Worm (Caenorhabditis elegans) whole organism, L4 larva: ENCODE measurements around the gene M03A1.3.

Experiments
- F26F4.8 ChIP-seq: fragments of 200-800 bp; sonication (Bioruptor generic); conservative IDR thresholded peaks from 2 replicates; pipeline ENCODE4 v1.3.6; 2022; ENCODE audit warnings: missing genetic modification characterization, missing compliant biosample characterization
- Y105C5A.15 ChIP-seq: fragments of 200-800 bp; sonication (Bioruptor generic); IDR thresholded peaks from 2 replicates; pipeline ENCODE4 v1.3.6; 2022; ENCODE audit warnings: missing genetic modification characterization, missing compliant biosample characterization
- Y75B8A.6 ChIP-seq: fragments of 200-800 bp; sonication (Bioruptor generic); IDR thresholded peaks from 2 replicates; pipeline ENCODE4 v1.3.6; 2022; ENCODE audit warnings: missing genetic modification reagents, missing genetic modification characterization, missing compliant biosample characterization
- ZK546.5 ChIP-seq, 2 experiments: sonication (generic microtip); optimal IDR thresholded peaks; 2 replicates each; lab custom pipeline; 2017; ENCODE audit warnings: missing biosample characterization in 2 of 2, missing genetic modification characterization in 2 of 2
- aly-2 ChIP-seq: sonication (generic microtip); optimal IDR thresholded peaks from 2 replicates; lab custom pipeline; 2018; ENCODE audit warnings: missing biosample characterization, missing genetic modification characterization
- cey-2 ChIP-seq: sonication (generic microtip); optimal IDR thresholded peaks from 3 replicates; lab custom pipeline; 2017; ENCODE audit warnings: missing genetic modification characterization, mild to moderate bottlenecking, missing compliant biosample characterization, antibody characterized with exemption, borderline replicate concordance; ENCODE audit not compliant: insufficient read depth
- ctbp-1 ChIP-seq: fragments of 200-800 bp; sonication (Bioruptor generic); IDR thresholded peaks from 2 replicates; pipeline ENCODE4 v1.3.6; 2022; ENCODE audit warnings: missing genetic modification reagents, missing genetic modification characterization, missing compliant biosample characterization
- dmd-8 ChIP-seq: fragments of 200-800 bp; sonication (Bioruptor generic); IDR thresholded peaks from 2 replicates; pipeline ENCODE4 v1.3.6; 2022; ENCODE audit warnings: missing genetic modification characterization, missing compliant biosample characterization
- egl-27 ChIP-seq: sonication (generic microtip); optimal IDR thresholded peaks from 3 replicates; lab custom pipeline; 2017; ENCODE audit warnings: missing biosample characterization, missing genetic modification reagents, missing genetic modification characterization
- egl-43 ChIP-seq: fragments of 200-800 bp; sonication (Bioruptor generic); IDR thresholded peaks from 2 replicates; pipeline ENCODE4 v1.3.6; 2022; ENCODE audit warnings: missing genetic modification reagents, missing genetic modification characterization, missing compliant biosample characterization
- hlh-11 ChIP-seq: fragments of 200-800 bp; sonication (Bioruptor generic); optimal IDR thresholded peaks from 2 replicates; lab custom pipeline; 2018; ENCODE audit warnings: mild to moderate bottlenecking, missing genetic modification characterization, missing compliant biosample characterization
- lin-38 ChIP-seq: fragments of 200-800 bp; sonication (Bioruptor generic); IDR thresholded peaks from 2 replicates; pipeline ENCODE4 v1.3.6; 2022; ENCODE audit warnings: missing genetic modification reagents, missing genetic modification characterization, missing compliant biosample characterization
- lin-39 ChIP-seq: fragments of 150-350 bp; optimal IDR thresholded peaks from 2 replicates; lab custom pipeline; 2014; ENCODE audit warnings: missing biosample characterization, missing genetic modification reagents, missing genetic modification characterization
- mes-2 ChIP-seq: sonication (generic microtip); optimal IDR thresholded peaks from 2 replicates; lab custom pipeline; 2016; ENCODE audit warnings: missing genotype, mild to moderate bottlenecking, missing genetic modification characterization, missing compliant biosample characterization; ENCODE audit not compliant: poor library complexity, severe bottlenecking
- mxl-3 ChIP-seq: fragments of 200-800 bp; sonication (Bioruptor generic); optimal IDR thresholded peaks from 2 replicates; lab custom pipeline; 2018; ENCODE audit warnings: mild to moderate bottlenecking, missing genetic modification characterization, missing compliant biosample characterization
- nhr-11 ChIP-seq: fragments of 150-350 bp; optimal IDR thresholded peaks from 2 replicates; lab custom pipeline; 2014; ENCODE audit warnings: missing biosample characterization, missing genetic modification characterization
- nhr-111 ChIP-seq: fragments of 200-800 bp; sonication (Bioruptor generic); optimal IDR thresholded peaks from 2 replicates; lab custom pipeline; 2018; ENCODE audit warnings: mild to moderate bottlenecking, missing genetic modification characterization, missing compliant biosample characterization
- nhr-25 ChIP-seq: sonication (generic microtip); optimal IDR thresholded peaks from 2 replicates; lab custom pipeline; 2017; ENCODE audit warnings: missing genetic modification characterization, mild to moderate bottlenecking, missing compliant biosample characterization, antibody characterized with exemption, moderate library complexity, borderline replicate concordance; ENCODE audit not compliant: insufficient read depth
- nhr-41 ChIP-seq: fragments of 200-800 bp; sonication (Bioruptor generic); IDR thresholded peaks from 2 replicates; pipeline ENCODE4 v1.3.6; 2022; ENCODE audit warnings: missing genetic modification reagents, missing genetic modification characterization, missing compliant biosample characterization
- nhr-77 ChIP-seq: fragments of 150-350 bp; optimal IDR thresholded peaks from 2 replicates; lab custom pipeline; 2014; ENCODE audit warnings: missing biosample characterization, missing genetic modification characterization
- set-16 ChIP-seq: fragments of 200-800 bp; sonication (Bioruptor generic); IDR thresholded peaks from 2 replicates; pipeline ENCODE4 v1.3.6; 2022; ENCODE audit warnings: missing genetic modification reagents, missing genetic modification characterization, missing compliant biosample characterization
- skn-1 ChIP-seq: fragments of 150-350 bp; optimal IDR thresholded peaks from 2 replicates; lab custom pipeline; 2014; ENCODE audit warnings: missing biosample characterization, missing genetic modification characterization
- snpc-4 ChIP-seq: fragments of 150-350 bp; optimal IDR thresholded peaks from 2 replicates; lab custom pipeline; 2014; ENCODE audit warnings: missing biosample characterization, missing genetic modification characterization
- tra-1 ChIP-seq: fragments of 200-800 bp; sonication (Bioruptor generic); IDR thresholded peaks from 2 replicates; pipeline ENCODE4 v1.3.6; 2022; ENCODE audit warnings: missing genetic modification reagents, missing genetic modification characterization, missing compliant biosample characterization
- unc-62 ChIP-seq, 3 experiments: fragments of 150-350 bp in 1 of 3; sonication (generic microtip); optimal IDR thresholded peaks in 2 of 3; peaks in 1 of 3; 1 replicate in 1 of 3; 2 replicates in 2 of 3; lab custom pipeline; 2014 to 2017; ENCODE audit warnings: missing biosample characterization in 3 of 3, missing genetic modification characterization in 3 of 3, missing genetic modification reagents in 3 of 3, missing genotype in 1 of 3
- vab-7 ChIP-seq: fragments of 200-800 bp; sonication (Bioruptor generic); IDR thresholded peaks from 2 replicates; pipeline ENCODE4 v1.3.6; 2022; ENCODE audit warnings: missing genetic modification reagents, missing genetic modification characterization, missing compliant biosample characterization
- zip-11 ChIP-seq: fragments of 200-800 bp; sonication (Bioruptor generic); IDR thresholded peaks from 2 replicates; pipeline ENCODE4 v1.3.6; 2022; ENCODE audit warnings: missing genetic modification characterization, missing compliant biosample characterization
- ztf-11 ChIP-seq: fragments of 150-350 bp; optimal IDR thresholded peaks from 2 replicates; lab custom pipeline; 2014; ENCODE audit warnings: missing biosample characterization, missing genetic modification characterization
- ztf-7 ChIP-seq: fragments of 150-350 bp; optimal IDR thresholded peaks from 2 replicates; lab custom pipeline; 2014; ENCODE audit warnings: missing biosample characterization, missing genetic modification characterization

The M03A1.3 gene

DNA sequence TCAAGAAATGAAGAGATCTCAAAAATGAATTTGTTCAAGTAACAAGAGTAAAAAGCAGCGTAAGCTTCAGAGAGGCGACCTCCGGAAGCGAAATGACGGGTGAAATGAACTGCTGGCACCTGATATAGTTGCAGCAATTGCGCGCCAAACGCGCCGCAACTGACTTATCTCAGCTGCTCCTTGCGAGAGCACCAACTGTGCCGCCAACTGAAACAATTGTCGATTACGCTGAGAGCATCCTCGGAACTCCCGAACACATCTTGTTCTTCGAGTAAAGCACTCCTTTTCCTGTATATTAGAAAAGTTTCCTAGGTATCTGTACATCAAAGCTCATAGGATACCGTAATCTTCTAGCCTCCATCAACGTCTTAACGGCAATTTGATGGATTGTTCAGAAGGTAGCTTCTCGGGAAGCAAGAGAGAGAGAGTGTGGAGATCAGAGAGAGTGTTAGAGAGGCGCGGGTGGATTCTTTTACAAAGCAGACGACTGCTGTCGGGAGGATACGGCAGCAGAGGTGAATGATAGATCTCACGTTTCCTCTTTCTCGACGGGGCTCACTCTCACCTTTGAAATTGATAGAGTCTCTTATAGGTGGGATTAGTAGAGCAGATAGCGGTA is 37.5 kb upstream of the M03A1.3 start:
- peak; percentile 60 for TF ChIP-seq hlh-11 (tag; lab: Kevin White, UChicago)
- no peak for TF ChIP-seq ztf-7
- TF ChIP-seq snpc-4 (tag; lab: Kevin White, UChicago) = no peak
- TF ChIP-seq unc-62 (GFP tag; optimal IDR thresholded peaks at IDR 0.05 in 1 of 2; lab: Kevin White, UChicago) = peak in 1 of 2 experiments; percentile 4
- TF ChIP-seq unc-62 (tag; optimal IDR thresholded peaks at IDR 0.05; lab: Kevin White, UChicago) = no peak
- 0 out of 2 replicates have a peak, but pooled peaks have one; percentile 8 for TF ChIP-seq set-16 (GFP tag; lab: Robert Waterston, UW)
- 0 out of 2 replicates have a peak, but pooled peaks have one; percentile 21 for TF ChIP-seq ctbp-1 (GFP tag; lab: Robert Waterston, UW)
- TF ChIP-seq F26F4.8 (GFP tag; lab: Robert Waterston, UW) = no peak
- TF ChIP-seq nhr-11 (tag; lab: Kevin White, UChicago) = peak; percentile 18
- TF ChIP-seq egl-27 (tag; lab: Kevin White, UChicago) = no peak

DNA sequence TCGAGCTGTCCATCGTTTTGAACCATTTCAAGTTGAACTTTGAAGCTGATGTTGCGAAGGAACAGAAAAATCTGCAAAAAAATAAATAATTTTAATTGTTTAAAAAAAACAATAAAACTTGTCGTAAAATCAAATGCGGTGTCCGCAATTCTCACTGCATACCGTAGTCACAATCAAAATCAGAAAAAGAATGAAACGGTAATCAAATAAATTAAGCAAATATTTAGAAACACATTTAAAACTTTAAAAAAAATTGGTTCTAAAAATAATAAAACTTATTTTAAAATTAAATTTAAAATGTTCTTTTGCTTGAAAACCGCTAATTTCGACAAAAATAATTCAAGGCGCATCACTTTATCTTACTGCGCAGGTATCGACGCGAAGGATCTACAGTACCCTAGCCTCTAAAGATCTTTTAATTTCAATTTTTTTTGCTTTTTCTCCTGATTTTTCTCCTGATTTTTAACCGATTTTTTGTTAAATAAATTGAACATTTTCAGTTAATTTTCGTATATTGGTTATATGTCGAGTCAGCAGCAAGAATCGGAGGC is 34.4 kb upstream of the M03A1.3 start, which contains the start of the genes B0304.4 and B0304.2:
TSS of gene B0304.4 (minus strand) at position 101 of the 551 bp plus-strand sequence.
TSS of gene B0304.2 (plus strand) at position 501 of the 551 bp plus-strand sequence.
- TF ChIP-seq lin-39 (no peak), vab-7 (GFP tag; lab: Robert Waterston, UW) (no peak), tra-1 (no peak)

DNA sequence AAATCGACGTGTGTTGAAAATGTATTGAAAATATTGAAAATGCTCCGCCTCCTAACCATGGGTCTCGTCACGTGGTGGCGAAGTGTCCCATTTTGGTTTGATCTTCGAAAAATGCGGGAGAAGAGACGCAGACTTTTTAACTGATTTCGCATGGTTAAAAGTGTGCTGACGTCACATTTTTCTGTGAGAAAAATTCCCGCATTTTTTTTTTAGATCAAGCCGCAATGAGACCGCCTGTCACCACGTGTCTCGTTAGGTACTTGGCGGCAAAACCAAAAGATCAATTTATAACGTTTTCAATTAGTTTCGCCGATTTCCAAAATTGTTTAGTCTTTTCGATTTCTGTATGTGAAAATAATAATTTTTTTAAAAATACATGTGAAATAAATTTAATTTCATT is 32.4 kb upstream of the M03A1.3 start:
- TF ChIP-seq Y75B8A.6 (GFP tag; lab: Robert Waterston, UW) (0 out of 2 replicates have a peak, but pooled peaks have one; percentile 22), unc-62 (GFP tag; optimal IDR thresholded peaks at IDR 0.05 in 1 of 2; lab: Kevin White, UChicago) (peak in 1 of 2 experiments; percentile 21), unc-62 (tag; optimal IDR thresholded peaks at IDR 0.05; lab: Kevin White, UChicago) (no peak), dmd-8 (GFP tag; lab: Robert Waterston, UW) (no peak)
- TF ChIP-seq, all 104 proteins: peak for 2

DNA sequence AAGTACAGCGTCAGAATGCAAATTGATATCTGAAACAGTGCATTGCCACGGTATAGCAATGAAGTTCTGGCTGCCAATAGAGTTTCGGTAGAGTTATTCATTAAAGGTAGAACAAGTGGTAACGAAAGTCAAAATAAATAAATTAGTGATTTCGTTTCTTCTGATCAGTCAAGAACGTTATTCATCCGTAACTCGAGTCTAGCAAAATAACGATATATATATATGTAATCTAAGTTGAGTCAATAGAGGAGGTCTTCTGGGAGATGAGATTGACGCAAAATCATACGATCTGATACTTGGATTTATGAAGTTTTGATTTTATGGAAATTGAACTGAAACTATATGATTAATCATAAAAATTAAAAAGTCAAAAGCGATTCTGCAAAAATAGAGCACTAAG is 29.8 kb upstream of the M03A1.3 start, which contains the start of gene sra-35:
TSS of gene sra-35 (minus strand) at position 101 of the 400 bp plus-strand sequence.
- TF ChIP-seq skn-1 (tag; lab: Kevin White, UChicago) = no peak
- TF ChIP-seq tra-1 = no peak
- no peak for TF ChIP-seq ctbp-1 (GFP tag; lab: Robert Waterston, UW)
- TF ChIP-seq mes-2 (tag; lab: Kevin White, UChicago) = no peak
- TF ChIP-seq lin-38 (GFP tag; lab: Robert Waterston, UW) = no peak
- TF ChIP-seq Y105C5A.15 = no peak
- no peak for TF ChIP-seq nhr-11 (tag; lab: Kevin White, UChicago)
- TF ChIP-seq aly-2 = no peak
- no peak for TF ChIP-seq egl-43 (GFP tag; lab: Robert Waterston, UW)
- no peak for TF ChIP-seq ztf-11 (tag; lab: Kevin White, UChicago)
- no peak for TF ChIP-seq nhr-25
- TF ChIP-seq, all 104 proteins: peak for 0

DNA sequence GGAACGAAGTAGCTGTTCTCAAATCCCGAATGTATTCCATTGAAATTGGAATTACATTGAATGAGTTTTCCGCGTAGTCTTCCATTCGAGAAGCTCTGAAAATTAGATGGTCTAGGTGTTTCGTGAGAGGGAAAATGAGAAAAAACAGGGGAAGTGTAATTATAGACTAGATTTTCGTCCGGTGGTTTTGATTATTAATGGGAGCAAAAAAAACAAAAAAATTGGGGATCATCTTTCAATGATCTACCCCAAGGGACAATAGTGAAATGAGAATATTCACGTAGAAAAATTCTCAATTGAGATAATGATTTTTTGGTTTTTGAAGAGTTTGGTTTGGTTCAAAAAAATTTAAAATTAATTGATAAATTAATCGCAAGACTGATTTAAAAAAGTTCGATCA is 25.7 kb upstream of the M03A1.3 start, which contains the start of gene sra-32:
TSS of gene sra-32 (minus strand) at position 101 of the 400 bp plus-strand sequence.
- TF ChIP-seq nhr-41 (GFP tag; lab: Robert Waterston, UW) = no peak
- TF ChIP-seq nhr-111 = no peak
- no peak for TF ChIP-seq nhr-77
- no peak for TF ChIP-seq mes-2 (tag; lab: Kevin White, UChicago)
- TF ChIP-seq ZK546.5 (tag; optimal IDR thresholded peaks at IDR 0.05; lab: Kevin White, UChicago) = no peak
- TF ChIP-seq cey-2 (tag; lab: Kevin White, UChicago) = no peak
- no peak for TF ChIP-seq mxl-3 (GFP tag; lab: Kevin White, UChicago)
- TF ChIP-seq zip-11 (GFP tag; lab: Robert Waterston, UW) = no peak
